Worm (Caenorhabditis elegans) whole organism, late embryonic: ENCODE data around the gene ZK177.1.

Source experiments
- F13H6.1 ChIP-seq: sonication (generic microtip); optimal IDR thresholded peaks from 2 replicates; lab custom pipeline; 2016; ENCODE audit warnings: missing genetic modification characterization, missing compliant biosample characterization
- K02D7.2 ChIP-seq: sonication (generic microtip); optimal IDR thresholded peaks from 2 replicates; lab custom pipeline; 2017; ENCODE audit warnings: mild to moderate bottlenecking, missing genetic modification characterization, missing compliant biosample characterization
- K09A11.1 ChIP-seq: sonication (generic microtip); optimal IDR thresholded peaks from 2 replicates; lab custom pipeline; 2017; ENCODE audit warnings: antibody characterized with exemption, mild to moderate bottlenecking, missing genetic modification characterization, missing compliant biosample characterization; ENCODE audit not compliant: insufficient read depth
- T23F11.4 ChIP-seq: fragments of 200-800 bp; sonication (Bioruptor generic); optimal IDR thresholded peaks from 2 replicates; lab custom pipeline; 2018; ENCODE audit warnings: mild to moderate bottlenecking, missing genetic modification characterization, missing compliant biosample characterization
- Y22D7AL.16 ChIP-seq: sonication (generic microtip); optimal IDR thresholded peaks from 2 replicates; lab custom pipeline; 2016; ENCODE audit warnings: missing genetic modification characterization, missing compliant biosample characterization
- ahr-1 ChIP-seq: sonication (generic microtip); optimal IDR thresholded peaks from 2 replicates; lab custom pipeline; 2016; ENCODE audit warnings: missing genetic modification characterization, missing compliant biosample characterization
- ama-1 ChIP-seq: fragments of 150-350 bp; optimal IDR thresholded peaks from 2 replicates; lab custom pipeline; 2014
- ceh-14 ChIP-seq: sonication (generic microtip); optimal IDR thresholded peaks from 2 replicates; lab custom pipeline; 2016; ENCODE audit warnings: missing genotype, missing genetic modification characterization, missing compliant biosample characterization
- ceh-19 ChIP-seq: fragments of 200-800 bp; sonication (Bioruptor generic); optimal IDR thresholded peaks from 2 replicates; lab custom pipeline; 2018; ENCODE audit warnings: mild to moderate bottlenecking, missing genetic modification characterization, missing compliant biosample characterization
- ceh-22 ChIP-seq: sonication (generic microtip); optimal IDR thresholded peaks from 2 replicates; lab custom pipeline; 2017; ENCODE audit warnings: missing biosample characterization, missing genetic modification characterization
- ceh-24 ChIP-seq: sonication (generic microtip); optimal IDR thresholded peaks from 2 replicates; lab custom pipeline; 2016; ENCODE audit warnings: mild to moderate bottlenecking, missing genetic modification characterization, missing compliant biosample characterization
- ceh-48 ChIP-seq: sonication (generic microtip); optimal IDR thresholded peaks from 2 replicates; lab custom pipeline; 2016; ENCODE audit warnings: missing genetic modification characterization, inconsistent platforms, missing compliant biosample characterization
- ceh-9 ChIP-seq: sonication (generic microtip); optimal IDR thresholded peaks from 2 replicates; lab custom pipeline; 2016; ENCODE audit warnings: mild to moderate bottlenecking, missing genetic modification characterization, inconsistent platforms, missing compliant biosample characterization
- elt-2 ChIP-seq: sonication (generic microtip); optimal IDR thresholded peaks from 2 replicates; lab custom pipeline; 2016; ENCODE audit warnings: missing genetic modification reagents, missing genetic modification characterization, missing compliant biosample characterization
- elt-4 ChIP-seq: sonication (generic microtip); optimal IDR thresholded peaks from 2 replicates; lab custom pipeline; 2016; ENCODE audit warnings: missing genetic modification characterization, missing compliant biosample characterization
- ets-4 ChIP-seq: sonication (generic microtip); optimal IDR thresholded peaks from 2 replicates; lab custom pipeline; 2016; ENCODE audit warnings: missing genetic modification characterization, missing compliant biosample characterization
- fax-1 ChIP-seq: sonication (generic microtip); optimal IDR thresholded peaks from 2 replicates; lab custom pipeline; 2016; ENCODE audit warnings: missing genotype, missing genetic modification characterization, missing compliant biosample characterization
- fkh-10 ChIP-seq: fragments of 150-350 bp; optimal IDR thresholded peaks from 2 replicates; lab custom pipeline; 2014; ENCODE audit warnings: missing biosample characterization, missing genetic modification reagents, missing genetic modification characterization
- gmeb-2 ChIP-seq: sonication (generic microtip); optimal IDR thresholded peaks from 2 replicates; lab custom pipeline; 2016; ENCODE audit warnings: missing genetic modification characterization, inconsistent platforms, missing compliant biosample characterization
- hlh-8 ChIP-seq: sonication (generic microtip); optimal IDR thresholded peaks from 2 replicates; lab custom pipeline; 2016; ENCODE audit warnings: missing genotype, missing genetic modification characterization, missing compliant biosample characterization
- lim-6 ChIP-seq: sonication (generic microtip); optimal IDR thresholded peaks from 2 replicates; lab custom pipeline; 2016; ENCODE audit warnings: missing genetic modification characterization, missing compliant biosample characterization
- nfya-1 ChIP-seq: sonication (generic microtip); optimal IDR thresholded peaks from 2 replicates; lab custom pipeline; 2017; ENCODE audit warnings: missing genetic modification characterization, mild to moderate bottlenecking, missing compliant biosample characterization, antibody characterized with exemption, moderate library complexity
- nhr-232 ChIP-seq: sonication (generic microtip); optimal IDR thresholded peaks from 2 replicates; lab custom pipeline; 2016; ENCODE audit warnings: missing genetic modification characterization, missing compliant biosample characterization
- npax-4 ChIP-seq: sonication (generic microtip); optimal IDR thresholded peaks from 2 replicates; lab custom pipeline; 2016; ENCODE audit warnings: missing genetic modification characterization, missing compliant biosample characterization
- odd-2 ChIP-seq: sonication (generic microtip); optimal IDR thresholded peaks from 2 replicates; lab custom pipeline; 2017; ENCODE audit warnings: antibody characterized with exemption, mild to moderate bottlenecking, missing genetic modification characterization, missing compliant biosample characterization
- pag-3 ChIP-seq: sonication (generic microtip); optimal IDR thresholded peaks from 2 replicates; lab custom pipeline; 2016; ENCODE audit warnings: missing compliant biosample characterization, missing genetic modification characterization, borderline replicate concordance
- pat-9 ChIP-seq: fragments of 200-800 bp; sonication (Bioruptor generic); optimal IDR thresholded peaks from 2 replicates; lab custom pipeline; 2018; ENCODE audit warnings: mild to moderate bottlenecking, missing genetic modification characterization, moderate library complexity, missing compliant biosample characterization
- pax-1 ChIP-seq: fragments of 150-350 bp; optimal IDR thresholded peaks from 2 replicates; lab custom pipeline; 2014; ENCODE audit warnings: missing biosample characterization, missing genetic modification characterization
- pha-4 ChIP-seq: fragments of 150-350 bp; optimal IDR thresholded peaks from 2 replicates; lab custom pipeline; 2018; ENCODE audit warnings: missing biosample characterization, missing genetic modification reagents, missing genetic modification characterization
- pros-1 ChIP-seq: fragments of 150-350 bp; optimal IDR thresholded peaks from 2 replicates; lab custom pipeline; 2014; ENCODE audit warnings: missing biosample characterization, missing genetic modification reagents, missing genetic modification characterization
- ref-2 ChIP-seq: sonication (generic microtip); optimal IDR thresholded peaks from 2 replicates; lab custom pipeline; 2016; ENCODE audit warnings: missing genetic modification characterization, missing compliant biosample characterization
- rnt-1 ChIP-seq: sonication (generic microtip); optimal IDR thresholded peaks from 2 replicates; lab custom pipeline; 2016; ENCODE audit warnings: missing genetic modification characterization, missing compliant biosample characterization
- sdc-2 ChIP-seq: sonication (generic microtip); optimal IDR thresholded peaks from 2 replicates; lab custom pipeline; 2016; ENCODE audit warnings: missing genotype, missing genetic modification characterization, missing compliant biosample characterization
- syd-9 ChIP-seq: sonication (generic microtip); optimal IDR thresholded peaks from 2 replicates; lab custom pipeline; 2016; ENCODE audit warnings: mild to moderate bottlenecking, missing genetic modification characterization, moderate library complexity, missing compliant biosample characterization
- tbx-7 ChIP-seq: sonication (generic microtip); optimal IDR thresholded peaks from 2 replicates; lab custom pipeline; 2016; ENCODE audit warnings: missing genotype, missing genetic modification characterization, missing compliant biosample characterization
- ttx-3 ChIP-seq: sonication (generic microtip); optimal IDR thresholded peaks from 2 replicates; lab custom pipeline; 2016; ENCODE audit warnings: missing genetic modification reagents, missing genetic modification characterization, missing compliant biosample characterization
- unc-3 ChIP-seq, 2 experiments: fragments of 200-800 bp in 1 of 2; sonication (Bioruptor generic) in 1 of 2; sonication (generic microtip) in 1 of 2; conservative IDR thresholded peaks in 1 of 2; optimal IDR thresholded peaks in 1 of 2; 2 replicates each; pipeline versions ENCODE4 v1.3.6 to Lab custom; 2016 to 2022; ENCODE audit warnings: missing compliant biosample characterization in 2 of 2, missing genetic modification characterization in 2 of 2, missing genetic modification reagents in 1 of 2
- unc-55 ChIP-seq: sonication (generic microtip); optimal IDR thresholded peaks from 2 replicates; lab custom pipeline; 2017; ENCODE audit warnings: missing biosample characterization, missing genetic modification reagents, missing genetic modification characterization
- unc-86 ChIP-seq: sonication (generic microtip); optimal IDR thresholded peaks from 2 replicates; lab custom pipeline; 2016; ENCODE audit warnings: missing genetic modification characterization, missing compliant biosample characterization
- zip-5 ChIP-seq: sonication (generic microtip); optimal IDR thresholded peaks from 2 replicates; lab custom pipeline; 2016; ENCODE audit warnings: missing genetic modification characterization, missing compliant biosample characterization
- ztf-16 ChIP-seq: sonication (generic microtip); optimal IDR thresholded peaks from 2 replicates; lab custom pipeline; 2017; ENCODE audit warnings: missing genetic modification characterization, missing compliant biosample characterization

Gene ZK177.1

DNA sequence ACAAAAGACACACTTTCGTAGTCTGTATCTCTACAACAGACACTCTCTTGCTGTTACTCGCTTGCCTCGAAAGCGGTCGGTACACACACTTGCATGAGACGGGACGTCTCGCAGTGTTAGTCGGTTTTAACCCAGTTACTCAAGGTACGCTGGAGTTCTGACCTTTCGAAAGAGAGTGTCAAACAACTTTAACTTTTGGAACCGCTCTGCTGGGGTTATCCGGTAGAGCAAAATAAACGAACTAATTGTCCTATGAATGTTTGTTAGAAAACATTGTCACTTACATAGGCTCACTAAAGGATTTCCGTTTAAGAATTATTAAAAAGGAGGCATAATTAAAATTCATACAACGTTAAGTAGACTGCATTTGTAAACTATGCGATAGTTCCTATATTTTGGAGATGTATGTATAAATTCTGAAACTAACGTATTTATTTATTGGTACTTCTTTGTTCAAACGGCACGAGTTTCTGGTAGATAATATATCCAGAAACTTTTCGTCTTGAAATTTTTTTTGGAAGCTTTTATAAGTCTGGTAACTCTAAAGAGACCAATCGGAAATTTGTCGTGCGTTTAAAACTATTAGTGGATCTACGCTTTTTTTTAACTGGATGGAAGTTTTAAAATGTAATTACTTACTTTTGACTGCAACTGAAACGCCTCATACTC, 15.7 kb downstream of the ZK177.1 start (continued):
- TF ChIP-seq pha-4 (tag; lab: Kevin White, UChicago) (no peak), gmeb-2 (tag; lab: Kevin White, UChicago) (peak; percentile 56), K02D7.2 (tag; lab: Kevin White, UChicago) (peak; percentile 71), ceh-14 (tag; lab: Kevin White, UChicago) (peak; percentile 90), F13H6.1 (peak; percentile 44), odd-2 (tag; lab: Kevin White, UChicago) (no peak), Y22D7AL.16 (tag; lab: Kevin White, UChicago) (peak; percentile 58), ttx-3 (tag; lab: Kevin White, UChicago) (peak; percentile 66), pat-9 (peak; percentile 79), ahr-1 (tag; lab: Kevin White, UChicago) (peak; percentile 3), rnt-1 (tag; lab: Kevin White, UChicago) (peak; percentile 78), fax-1 (tag; lab: Kevin White, UChicago) (peak; percentile 68), syd-9 (peak; percentile 65), ztf-16 (peak; percentile 77), ets-4 (tag; lab: Kevin White, UChicago) (peak; percentile 63), npax-4 (tag; lab: Kevin White, UChicago) (peak; percentile 49), nhr-232 (tag; lab: Kevin White, UChicago) (peak; percentile 60), ama-1 (lab: Kevin White, UChicago) (peak; percentile 99)
- TF ChIP-seq, all 69 proteins: peak for 61

DNA sequence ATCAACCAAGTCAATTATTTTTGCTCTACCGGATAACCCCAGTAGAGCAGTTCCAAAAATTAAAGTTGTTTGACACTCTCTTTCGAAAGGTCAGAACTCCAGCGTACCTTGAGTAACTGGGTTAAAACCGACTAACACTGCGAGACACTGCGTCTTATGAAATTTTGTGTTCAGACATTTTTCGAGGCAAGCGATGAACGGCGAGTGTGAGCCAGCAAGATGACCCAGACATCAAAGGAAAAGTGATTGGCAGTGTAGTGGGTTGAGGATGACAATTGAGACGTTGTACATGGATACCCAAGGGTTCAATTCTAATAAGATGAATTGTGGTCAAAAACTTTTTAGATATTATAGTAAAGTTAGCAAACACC, 16.2 kb downstream of the ZK177.1 start:
- TF ChIP-seq rnt-1 (tag; lab: Kevin White, UChicago) (no peak), K09A11.1 (no peak), unc-3 (GFP tag; conservative IDR thresholded peaks at IDR 0.05; lab: Robert Waterston, UW) (no peak), unc-3 (tag; optimal IDR thresholded peaks at IDR 0.05; lab: Kevin White, UChicago) (no peak), sdc-2 (no peak), ref-2 (tag; lab: Kevin White, UChicago) (no peak), zip-5 (no peak), ceh-24 (tag; lab: Kevin White, UChicago) (no peak), pha-4 (tag; lab: Kevin White, UChicago) (no peak), ceh-19 (GFP tag; lab: Kevin White, UChicago) (no peak), ahr-1 (tag; lab: Kevin White, UChicago) (no peak), elt-2 (tag; lab: Kevin White, UChicago) (no peak), hlh-8 (no peak), lim-6 (tag; lab: Kevin White, UChicago) (no peak), pag-3 (tag; lab: Kevin White, UChicago) (no peak), elt-4 (tag; lab: Kevin White, UChicago) (no peak), ceh-22 (no peak), T23F11.4 (GFP tag; lab: Kevin White, UChicago) (no peak), unc-55 (GFP tag; lab: Kevin White, UChicago) (no peak), ceh-9 (tag; lab: Kevin White, UChicago) (no peak), odd-2 (tag; lab: Kevin White, UChicago) (no peak)

DNA sequence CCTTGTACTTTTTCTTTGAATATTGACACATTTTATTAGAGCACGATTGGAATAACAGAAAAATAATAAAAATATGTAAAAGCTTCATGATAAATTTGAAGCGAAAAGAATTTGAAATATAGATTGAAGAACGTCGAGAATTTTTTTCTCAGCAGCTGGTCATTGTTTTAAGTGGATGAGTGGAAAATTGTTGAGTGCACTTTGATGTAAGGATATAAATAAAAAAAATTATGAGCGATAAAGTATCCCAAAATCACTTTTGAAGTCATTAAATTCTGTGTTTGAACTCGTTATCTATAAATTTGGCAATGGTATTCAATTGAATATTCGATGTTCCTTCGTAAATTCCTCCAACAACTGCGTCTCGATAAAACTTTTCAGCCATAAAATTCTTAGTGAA, 16.8 kb downstream of the ZK177.1 start, which contains the start of gene ins-13:
Gene ins-13, minus strand, starts transcription at position 101 of the 400 bp plus-strand sequence.
- TF ChIP-seq ztf-16 (no peak), pha-4 (tag; lab: Kevin White, UChicago) (no peak), ceh-19 (GFP tag; lab: Kevin White, UChicago) (no peak)

- TF ChIP-seq unc-86 = no peak
- TF ChIP-seq ceh-14 (tag; lab: Kevin White, UChicago) = no peak
- no peak for TF ChIP-seq fkh-10 (GFP tag; lab: Kevin White, UChicago)
- no peak for TF ChIP-seq hlh-8
- TF ChIP-seq ets-4 (tag; lab: Kevin White, UChicago) = no peak
- no peak for TF ChIP-seq lim-6 (tag; lab: Kevin White, UChicago)
- no peak for TF ChIP-seq pros-1 (tag; lab: Kevin White, UChicago)
- no peak for TF ChIP-seq nhr-232 (tag; lab: Kevin White, UChicago)
- no peak for TF ChIP-seq nfya-1 (tag; lab: Kevin White, UChicago)
- no peak for TF ChIP-seq syd-9
- TF ChIP-seq tbx-7 (tag; lab: Kevin White, UChicago) = no peak
- no peak for TF ChIP-seq fax-1 (tag; lab: Kevin White, UChicago)
- no peak for TF ChIP-seq npax-4 (tag; lab: Kevin White, UChicago)
- TF ChIP-seq odd-2 (tag; lab: Kevin White, UChicago) = no peak
- no peak for TF ChIP-seq pax-1 (tag; lab: Kevin White, UChicago)
- TF ChIP-seq ceh-48 (tag; lab: Kevin White, UChicago) = no peak
Observed at ce11 chrII:5547442-5547894, 19.5 kb downstream of the ZK177.1 start, which contains the start of gene acdh-2. TSS of gene acdh-2 (minus strand) at chrII:5547492.
